Worm (Caenorhabditis elegans) whole organism, L1 larva: Measurements from ENCODE around the gene Y37H2A.11.

Experiments
- aly-2 ChIP-seq: fragments of 150-350 bp; optimal IDR thresholded peaks from 2 replicates; lab custom pipeline; 2014; ENCODE audit warnings: missing biosample characterization, missing genetic modification characterization
- ama-1 ChIP-seq: fragments of 150-350 bp; optimal IDR thresholded peaks from 2 replicates; lab custom pipeline; 2014
- lin-35 ChIP-seq, 2 experiments: fragments of 150-350 bp; optimal IDR thresholded peaks; 2 replicates each; lab custom pipeline; 2014; ENCODE audit warnings: missing biosample characterization in 2 of 2, missing genetic modification characterization in 2 of 2, missing genetic modification reagents in 2 of 2
- lin-39 ChIP-seq: fragments of 150-350 bp; optimal IDR thresholded peaks from 2 replicates; lab custom pipeline; 2014; ENCODE audit warnings: missing biosample characterization, missing genetic modification reagents, missing genetic modification characterization
- lsy-2 ChIP-seq, 2 experiments: fragments of 150-350 bp; optimal IDR thresholded peaks; 2 replicates each; lab custom pipeline; 2014; ENCODE audit warnings: missing biosample characterization in 2 of 2, missing genetic modification characterization in 2 of 2
- snpc-4 ChIP-seq: fragments of 150-350 bp; optimal IDR thresholded peaks from 2 replicates; lab custom pipeline; 2014; ENCODE audit warnings: missing biosample characterization, missing genetic modification characterization
- sptf-1 ChIP-seq: fragments of 150-350 bp; optimal IDR thresholded peaks from 2 replicates; lab custom pipeline; 2014; ENCODE audit warnings: missing biosample characterization, missing genetic modification characterization
- zag-1 ChIP-seq: fragments of 150-350 bp; optimal IDR thresholded peaks from 2 replicates; lab custom pipeline; 2014; ENCODE audit warnings: missing biosample characterization, missing genetic modification characterization

DNA sequence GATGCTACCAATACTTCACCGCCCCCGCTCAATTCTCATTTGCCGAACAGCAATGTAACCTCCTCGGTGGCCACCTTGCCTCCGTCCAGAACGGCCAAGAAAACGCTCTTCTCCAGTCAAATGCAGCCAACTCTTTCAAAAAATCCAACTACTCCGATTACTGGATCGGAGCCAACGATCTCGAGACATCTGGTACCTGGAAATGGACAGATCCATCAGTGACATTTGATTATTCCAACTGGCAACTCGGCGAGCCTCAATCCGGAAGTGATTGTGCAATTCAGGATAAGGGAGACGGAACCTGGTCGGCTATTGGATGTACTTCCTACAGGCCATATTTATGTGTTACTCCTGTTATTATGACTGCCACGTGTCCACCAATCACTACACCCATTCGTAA is 16.9 kb downstream of the Y37H2A.11 start:
- TF ChIP-seq ama-1 (lab: Kevin White, UChicago) (no peak), lin-35 (GFP tag; optimal IDR thresholded peaks at IDR 0.05; lab: Kevin White, UChicago) (no peak), lin-39 (tag; lab: Kevin White, UChicago) (no peak), aly-2 (tag; lab: Kevin White, UChicago) (no peak), zag-1 (tag; lab: Kevin White, UChicago) (no peak), snpc-4 (tag; lab: Kevin White, UChicago) (no peak), sptf-1 (tag; lab: Kevin White, UChicago) (no peak), lsy-2 (tag; optimal IDR thresholded peaks at IDR 0.05; lab: Kevin White, UChicago) (no peak)
